Worm (Caenorhabditis elegans) whole organism, midembryonic: ENCODE measurements around the gene M02D8.7.

ENCODE experiments used
- T22C8.4 ChIP-seq: fragments of 200-800 bp; sonication (Bioruptor generic); IDR thresholded peaks from 2 replicates; pipeline ENCODE4 v1.3.6; 2022; ENCODE audit warnings: missing genetic modification characterization, missing compliant biosample characterization
- cog-1 ChIP-seq: sonication (generic microtip); optimal IDR thresholded peaks from 2 replicates; lab custom pipeline; 2016; ENCODE audit warnings: missing genetic modification characterization, missing compliant biosample characterization
- flt-1 ChIP-seq: fragments of 200-800 bp; sonication (Bioruptor generic); IDR thresholded peaks from 2 replicates; pipeline ENCODE4 v1.3.6; 2022; ENCODE audit warnings: missing genetic modification characterization, missing compliant biosample characterization
- klf-2 ChIP-seq: fragments of 200-800 bp; sonication (Bioruptor generic); conservative IDR thresholded peaks from 2 replicates; pipeline ENCODE4 v1.3.6; 2022; ENCODE audit warnings: missing genetic modification reagents, missing genetic modification characterization, missing compliant biosample characterization
- med-1 ChIP-seq: sonication (generic microtip); optimal IDR thresholded peaks from 2 replicates; lab custom pipeline; 2017; ENCODE audit warnings: missing genetic modification characterization, mild to moderate bottlenecking, missing compliant biosample characterization, antibody characterized with exemption, missing genetic modification reagents; ENCODE audit not compliant: insufficient read depth
- ref-1 ChIP-seq: fragments of 200-800 bp; sonication (Bioruptor generic); conservative IDR thresholded peaks from 2 replicates; pipeline ENCODE4 v1.3.6; 2022; ENCODE audit warnings: missing genetic modification reagents, missing genetic modification characterization, missing compliant biosample characterization
- tab-1 ChIP-seq: fragments of 200-800 bp; sonication (Bioruptor generic); IDR thresholded peaks from 2 replicates; pipeline ENCODE4 v1.3.6; 2022; ENCODE audit warnings: missing genetic modification characterization, missing compliant biosample characterization
- ztf-23 ChIP-seq: fragments of 200-800 bp; sonication (Bioruptor generic); IDR thresholded peaks from 2 replicates; pipeline ENCODE4 v1.3.6; 2022; ENCODE audit warnings: missing genetic modification reagents, missing genetic modification characterization, missing compliant biosample characterization
- ztf-29 ChIP-seq: fragments of 200-800 bp; sonication (Bioruptor generic); IDR thresholded peaks from 2 replicates; pipeline ENCODE4 v1.3.6; 2022; ENCODE audit warnings: missing genetic modification reagents, missing genetic modification characterization, missing compliant biosample characterization

Gene M02D8.7

DNA sequence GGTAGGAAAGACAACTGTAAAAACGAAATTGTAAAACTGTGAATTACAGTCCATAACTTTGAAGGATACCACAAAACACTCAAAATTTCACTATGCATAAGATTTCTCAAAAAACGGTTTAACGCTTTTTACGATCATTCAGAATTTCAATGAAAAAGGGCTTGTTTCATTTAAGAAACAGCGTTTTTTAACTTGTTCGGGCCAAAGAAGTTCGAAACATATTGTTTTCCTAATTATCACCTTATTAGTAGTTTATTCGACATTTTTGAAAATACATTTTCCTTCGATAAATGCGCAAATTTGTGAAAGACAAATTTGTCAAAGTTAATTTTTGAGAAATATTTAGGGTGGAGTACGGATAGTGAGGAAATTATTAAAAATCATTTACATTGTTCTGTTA lies 38.0 kb downstream of the M02D8.7 start:
- TF ChIP-seq cog-1 (tag; lab: Kevin White, UChicago), result no peak
- no peak for TF ChIP-seq klf-2 (GFP tag; lab: Robert Waterston, UW)
- no peak for TF ChIP-seq T22C8.4 (GFP tag; lab: Robert Waterston, UW)
- no peak for TF ChIP-seq tab-1 (GFP tag; lab: Robert Waterston, UW)
- no peak for TF ChIP-seq ref-1
- TF ChIP-seq ztf-23 (GFP tag; lab: Robert Waterston, UW), result no peak
- no peak for TF ChIP-seq flt-1 (GFP tag; lab: Robert Waterston, UW)
- no peak for TF ChIP-seq ztf-29

DNA sequence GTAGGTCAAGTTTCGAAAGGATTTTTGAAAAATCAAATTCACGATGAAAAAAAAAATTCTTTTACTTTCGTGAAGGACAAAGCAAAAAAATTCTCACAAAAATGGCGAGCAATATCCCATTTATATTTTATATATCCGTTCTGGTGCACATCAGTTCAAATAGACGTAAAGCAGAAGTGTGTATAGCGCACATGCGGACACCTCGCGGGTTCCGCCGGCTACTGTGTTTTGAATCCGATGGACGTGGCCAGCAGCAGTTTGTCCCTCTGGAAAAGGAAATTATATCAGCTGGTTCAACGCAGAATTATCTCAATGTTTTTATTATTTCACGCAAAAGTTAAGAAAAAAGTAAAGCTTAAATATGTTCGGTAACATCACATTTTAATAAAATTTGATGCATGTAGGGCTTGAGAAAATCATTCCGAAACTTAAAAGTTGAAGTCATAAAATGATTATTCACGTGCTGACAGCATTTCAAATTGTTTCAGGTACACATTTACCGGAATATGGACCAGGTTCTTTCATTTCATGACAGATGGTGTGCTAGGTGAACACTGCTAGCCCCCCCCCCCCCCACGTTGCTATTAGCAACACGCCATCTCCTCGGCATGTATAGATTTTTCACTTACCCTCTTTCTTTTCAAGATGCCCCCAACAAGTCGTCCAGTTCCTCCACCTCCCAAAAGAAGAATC lies 39.0 kb downstream of the M02D8.7 start, which contains the start of gene jbts-14:
Gene jbts-14 (plus strand): TSS at position 643 of the 693 bp plus-strand sequence.
- no peak for TF ChIP-seq tab-1 (GFP tag; lab: Robert Waterston, UW)
- no peak for TF ChIP-seq T22C8.4 (GFP tag; lab: Robert Waterston, UW)
- TF ChIP-seq ztf-29, result no peak
- no peak for TF ChIP-seq cog-1 (tag; lab: Kevin White, UChicago)
- no peak for TF ChIP-seq med-1 (GFP tag; lab: Kevin White, UChicago)
- TF ChIP-seq klf-2 (GFP tag; lab: Robert Waterston, UW), result no peak
- no peak for TF ChIP-seq ztf-23 (GFP tag; lab: Robert Waterston, UW)
- no peak for TF ChIP-seq ref-1
- TF ChIP-seq flt-1 (GFP tag; lab: Robert Waterston, UW), result no peak

DNA sequence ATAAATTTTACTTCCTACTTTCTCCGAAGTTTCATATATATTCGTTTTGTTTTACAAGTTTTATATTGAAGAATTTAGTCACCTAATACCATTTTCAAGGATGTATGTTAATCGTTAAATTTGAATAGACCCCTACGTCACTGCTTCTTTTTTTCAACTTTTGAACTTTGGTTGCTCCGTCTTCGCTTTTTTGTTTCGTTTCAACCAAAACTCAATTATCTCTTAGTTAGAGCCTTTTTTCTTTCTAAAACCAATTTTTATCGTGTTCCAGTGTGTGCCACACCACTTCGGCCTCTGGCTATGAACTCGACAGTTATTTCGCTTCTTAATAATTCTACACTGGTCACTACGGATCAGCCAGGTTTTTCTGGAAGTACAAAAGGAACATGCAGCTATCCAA lies 45.3 kb downstream of the M02D8.7 start, which contains the start of gene frpr-8:
Gene frpr-8 (plus strand): TSS at position 301 of the 400 bp plus-strand sequence.
- TF ChIP-seq ref-1, result no peak
- TF ChIP-seq cog-1 (tag; lab: Kevin White, UChicago), result no peak
- no peak for TF ChIP-seq T22C8.4 (GFP tag; lab: Robert Waterston, UW)
- no peak for TF ChIP-seq ztf-23 (GFP tag; lab: Robert Waterston, UW)
- no peak for TF ChIP-seq ztf-29
- no peak for TF ChIP-seq flt-1 (GFP tag; lab: Robert Waterston, UW)
- no peak for TF ChIP-seq med-1 (GFP tag; lab: Kevin White, UChicago)
- TF ChIP-seq tab-1 (GFP tag; lab: Robert Waterston, UW), result no peak
- TF ChIP-seq klf-2 (GFP tag; lab: Robert Waterston, UW), result no peak
